Fruit fly (Drosophila melanogaster) S2 (cell line): ENCODE results near the gene CG9171.

Experiments
- CG8478 ChIP-seq: fragments of >200 bp; optimal IDR thresholded peaks from 2 replicates; lab custom pipeline; 2018
- CTCF ChIP-seq, 2 experiments: fragments of >200 bp; optimal IDR thresholded peaks; 2 replicates each; lab custom pipeline; 2018

DNA sequence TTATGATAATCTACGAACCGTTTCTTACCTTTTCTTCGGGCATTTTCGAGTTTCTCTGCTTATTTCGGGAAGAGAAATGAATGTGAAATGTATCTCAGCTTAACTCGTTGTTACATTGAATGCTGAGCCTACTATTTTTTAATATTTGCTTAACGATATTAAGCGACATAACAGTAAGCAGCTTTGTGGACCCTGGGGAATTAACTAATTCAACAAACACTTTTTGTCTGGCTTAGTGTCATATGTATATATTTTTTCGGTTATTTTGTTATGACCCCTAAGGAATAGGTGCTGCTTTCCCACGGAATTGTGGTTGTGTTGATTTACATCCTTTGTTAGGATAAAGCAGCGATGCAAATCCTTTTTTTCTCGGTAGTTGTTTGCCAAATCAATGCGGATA, 18.3 kb upstream of the CG9171 start, which contains the start of gene COX6CL:
- no peak for TF ChIP-seq CG8478 (lab: Kevin White, UChicago)
- no peak for TF ChIP-seq CTCF (optimal IDR thresholded peaks at IDR 0.05; lab: Kevin White, UChicago)
